Worm (Caenorhabditis elegans) whole organism, L3 larva: Measurements from ENCODE around the gene C08D8.7.

ENCODE experiments used
- ZK546.5 ChIP-seq: sonication (generic microtip); optimal IDR thresholded peaks from 2 replicates; lab custom pipeline; 2017; ENCODE audit warnings: missing biosample characterization, missing genetic modification characterization
- aly-2 ChIP-seq: fragments of 150-350 bp; optimal IDR thresholded peaks from 2 replicates; lab custom pipeline; 2014; ENCODE audit warnings: missing biosample characterization, missing genetic modification characterization
- ama-1 ChIP-seq: fragments of 150-350 bp; optimal IDR thresholded peaks from 2 replicates; lab custom pipeline; 2018
- ceh-9 ChIP-seq: sonication (generic microtip); optimal IDR thresholded peaks from 2 replicates; lab custom pipeline; 2018; ENCODE audit warnings: missing biosample characterization, missing genetic modification characterization
- elt-1 ChIP-seq: fragments of 150-350 bp; optimal IDR thresholded peaks from 2 replicates; lab custom pipeline; 2014; ENCODE audit warnings: missing biosample characterization, missing genetic modification characterization
- elt-2 ChIP-seq: sonication (generic microtip); optimal IDR thresholded peaks from 2 replicates; lab custom pipeline; 2016; ENCODE audit warnings: missing genetic modification reagents, mild to moderate bottlenecking, missing genetic modification characterization, missing compliant biosample characterization
- elt-3 ChIP-seq, 3 experiments: fragments of 150-350 bp in 1 of 3; sonication (generic microtip) in 2 of 3; optimal IDR thresholded peaks; 2 replicates in 2 of 3; 4 replicates in 1 of 3; lab custom pipeline; 2014 to 2017; ENCODE audit warnings: missing biosample characterization in 3 of 3, missing genetic modification characterization in 3 of 3
- eor-1 ChIP-seq, 2 experiments: fragments of 150-350 bp; optimal IDR thresholded peaks; 2 replicates each; lab custom pipeline; 2014 to 2018; ENCODE audit warnings: missing biosample characterization in 2 of 2, missing genetic modification characterization in 2 of 2
- fkh-10 ChIP-seq: sonication (generic microtip); optimal IDR thresholded peaks from 2 replicates; lab custom pipeline; 2017; ENCODE audit warnings: missing biosample characterization, missing genetic modification reagents, missing genetic modification characterization
- fos-1 ChIP-seq: fragments of 150-350 bp; optimal IDR thresholded peaks from 2 replicates; lab custom pipeline; 2014; ENCODE audit warnings: missing biosample characterization, missing genetic modification characterization
- hmg-11 ChIP-seq: sonication (generic microtip); optimal IDR thresholded peaks from 2 replicates; lab custom pipeline; 2016; ENCODE audit warnings: missing genetic modification characterization, missing compliant biosample characterization
- jun-1 ChIP-seq: fragments of 150-350 bp; optimal IDR thresholded peaks from 2 replicates; lab custom pipeline; 2014; ENCODE audit warnings: missing biosample characterization, missing genetic modification reagents, missing genetic modification characterization
- lin-15B ChIP-seq: fragments of 150-350 bp; optimal IDR thresholded peaks from 2 replicates; lab custom pipeline; 2014; ENCODE audit warnings: missing biosample characterization, missing genetic modification characterization
- lin-39 ChIP-seq: fragments of 150-350 bp; optimal IDR thresholded peaks from 2 replicates; lab custom pipeline; 2018; ENCODE audit warnings: missing biosample characterization, missing genetic modification reagents, missing genetic modification characterization
- mml-1 ChIP-seq: fragments of 150-350 bp; sonication (generic microtip); optimal IDR thresholded peaks from 3 replicates; lab custom pipeline; 2014; ENCODE audit warnings: missing biosample characterization, missing genetic modification characterization
- nhr-12 ChIP-seq: fragments of 150-350 bp; optimal IDR thresholded peaks from 2 replicates; lab custom pipeline; 2014; ENCODE audit warnings: missing biosample characterization, missing genetic modification characterization
- nhr-23 ChIP-seq: fragments of 150-350 bp; optimal IDR thresholded peaks from 2 replicates; lab custom pipeline; 2014; ENCODE audit warnings: missing biosample characterization, missing genetic modification reagents, missing genetic modification characterization
- nhr-237 ChIP-seq: fragments of 150-350 bp; optimal IDR thresholded peaks from 2 replicates; lab custom pipeline; 2014; ENCODE audit warnings: missing biosample characterization, missing genetic modification characterization
- nhr-28 ChIP-seq: fragments of 150-350 bp; optimal IDR thresholded peaks from 2 replicates; lab custom pipeline; 2014; ENCODE audit warnings: missing biosample characterization, missing genetic modification characterization
- nhr-43 ChIP-seq: sonication (generic microtip); optimal IDR thresholded peaks from 2 replicates; lab custom pipeline; 2016; ENCODE audit warnings: mild to moderate bottlenecking, missing genetic modification characterization, missing compliant biosample characterization; ENCODE audit not compliant: poor library complexity, severe bottlenecking
- nhr-67 ChIP-seq: fragments of 150-350 bp; optimal IDR thresholded peaks from 2 replicates; lab custom pipeline; 2014; ENCODE audit warnings: missing biosample characterization, missing genetic modification characterization
- nhr-76 ChIP-seq: fragments of 150-350 bp; sonication (generic microtip); optimal IDR thresholded peaks from 5 replicates; lab custom pipeline; 2014; ENCODE audit warnings: missing biosample characterization, missing genetic modification characterization
- nhr-77 ChIP-seq: fragments of 150-350 bp; optimal IDR thresholded peaks from 2 replicates; lab custom pipeline; 2014; ENCODE audit warnings: missing biosample characterization, missing genetic modification characterization
- pha-4 ChIP-seq: fragments of 150-350 bp; optimal IDR thresholded peaks from 2 replicates; lab custom pipeline; 2014; ENCODE audit warnings: missing biosample characterization, missing genetic modification reagents, missing genetic modification characterization
- pqm-1 ChIP-seq: fragments of 150-350 bp; optimal IDR thresholded peaks from 2 replicates; lab custom pipeline; 2017; ENCODE audit warnings: missing biosample characterization, missing genetic modification characterization, inconsistent platforms
- snpc-4 ChIP-seq: fragments of 150-350 bp; optimal IDR thresholded peaks from 2 replicates; lab custom pipeline; 2014; ENCODE audit warnings: missing biosample characterization, missing genetic modification characterization
- unc-39 ChIP-seq: sonication (generic microtip); optimal IDR thresholded peaks from 4 replicates; lab custom pipeline; 2017; ENCODE audit warnings: missing biosample characterization, missing genetic modification characterization
- ztf-11 ChIP-seq: fragments of 150-350 bp; optimal IDR thresholded peaks from 2 replicates; lab custom pipeline; 2014; ENCODE audit warnings: missing biosample characterization, missing genetic modification characterization
- ztf-4 ChIP-seq: fragments of 150-350 bp; optimal IDR thresholded peaks from 2 replicates; lab custom pipeline; 2014; ENCODE audit warnings: missing biosample characterization, missing genetic modification characterization

Gene C08D8.7

DNA sequence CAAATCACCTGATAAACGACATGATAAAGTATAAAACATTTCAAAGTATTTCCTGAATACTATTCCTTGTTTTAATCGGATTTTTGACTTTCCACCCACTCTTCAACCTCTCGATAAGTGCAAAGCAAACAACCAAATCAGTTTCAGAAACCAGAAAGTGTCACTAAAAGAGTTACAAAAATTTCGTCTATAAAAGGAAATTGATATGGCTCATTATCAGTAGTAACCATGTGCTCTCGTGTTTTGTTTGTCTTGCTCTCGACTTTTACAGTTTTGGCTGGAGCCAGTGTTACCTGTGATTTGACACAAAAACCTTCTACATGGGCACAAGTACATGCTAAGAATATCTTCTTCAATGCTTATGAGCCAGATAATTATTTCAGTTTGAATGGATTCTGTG is 42.7 kb downstream of the C08D8.7 start, which contains the start of gene F52E1.14:
Gene F52E1.14 (plus strand): TSS at position 207 of the 400 bp plus-strand sequence.
- no peak for TF ChIP-seq lin-39 (tag; lab: Kevin White, UChicago)
- no peak for TF ChIP-seq nhr-23 (tag; lab: Kevin White, UChicago)
- peak; percentile 30 for TF ChIP-seq pha-4
- peak; percentile 90 for TF ChIP-seq pqm-1 (tag; lab: Kevin White, UChicago)
- TF ChIP-seq lin-15B (tag; lab: Kevin White, UChicago), result no peak
- TF ChIP-seq nhr-76, result no peak
- peak; percentile 94 for TF ChIP-seq elt-2 (tag; lab: Kevin White, UChicago)
- no peak for TF ChIP-seq nhr-43

DNA sequence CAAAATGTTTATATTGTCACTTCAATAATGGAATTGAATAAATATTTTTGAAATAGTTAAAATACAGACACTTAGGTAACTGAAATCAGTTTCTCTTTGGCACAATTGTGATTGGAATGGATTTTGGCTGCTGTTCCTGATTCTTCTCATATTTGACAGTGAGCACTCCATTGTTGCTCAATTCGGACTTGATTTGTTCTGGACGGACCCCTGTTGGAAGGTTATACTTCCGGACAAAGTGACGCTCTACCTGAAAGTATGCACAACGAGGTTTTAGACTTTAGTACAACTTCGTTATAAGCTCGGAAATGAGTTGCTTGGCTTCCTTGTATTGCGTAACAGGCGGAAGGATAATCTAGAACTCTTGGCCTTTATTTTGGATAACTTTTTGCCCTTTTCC is 43.8 kb downstream of the C08D8.7 start:
- no peak for TF ChIP-seq eor-1 (tag; optimal IDR thresholded peaks at IDR 0.05; lab: Kevin White, UChicago)
- TF ChIP-seq ztf-4, result no peak
- TF ChIP-seq fos-1, result peak; percentile 47
- TF ChIP-seq unc-39 (tag; lab: Kevin White, UChicago), result no peak
- TF ChIP-seq, all 47 proteins: peak for 1

DNA sequence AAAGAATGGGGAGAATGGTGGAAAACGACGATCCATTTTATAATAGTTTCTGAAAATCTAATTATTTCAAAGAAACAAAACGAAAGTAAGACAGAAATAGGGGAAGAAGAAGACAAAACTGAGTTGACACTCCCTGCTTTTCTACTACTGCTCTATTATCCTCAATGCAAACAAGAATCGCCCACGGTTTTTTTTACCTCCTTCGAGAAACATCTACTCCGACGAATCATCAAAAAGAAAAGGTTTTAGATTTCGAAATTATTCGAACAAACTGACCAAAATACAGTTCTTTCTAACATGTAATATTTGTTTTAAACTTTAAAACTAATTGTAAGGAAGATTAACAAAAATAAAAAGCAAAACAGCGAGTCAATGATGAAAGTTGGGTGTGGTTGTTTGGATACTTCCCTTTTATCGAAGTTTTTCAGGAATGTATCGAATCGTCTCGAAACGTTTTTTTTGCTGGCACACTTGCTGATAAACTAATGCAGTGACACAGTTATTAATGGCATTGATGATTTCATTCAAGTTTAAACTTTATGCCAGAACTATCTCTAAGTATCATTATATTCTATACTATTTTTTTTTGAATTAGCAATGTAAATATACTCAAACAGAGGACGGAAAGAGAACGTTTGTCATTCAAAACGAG is 45.0 kb downstream of the C08D8.7 start, which contains the start of gene hsp-17:
Gene hsp-17 (minus strand): TSS at position 51 of the 652 bp plus-strand sequence.
- no peak for TF ChIP-seq nhr-76
- TF ChIP-seq jun-1, result no peak
- no peak for TF ChIP-seq ztf-4
- TF ChIP-seq elt-2 (tag; lab: Kevin White, UChicago), result peak; percentile 75
- peak; percentile 55 for TF ChIP-seq pqm-1 (tag; lab: Kevin White, UChicago)
- no peak for TF ChIP-seq hmg-11 (tag; lab: Kevin White, UChicago)

DNA sequence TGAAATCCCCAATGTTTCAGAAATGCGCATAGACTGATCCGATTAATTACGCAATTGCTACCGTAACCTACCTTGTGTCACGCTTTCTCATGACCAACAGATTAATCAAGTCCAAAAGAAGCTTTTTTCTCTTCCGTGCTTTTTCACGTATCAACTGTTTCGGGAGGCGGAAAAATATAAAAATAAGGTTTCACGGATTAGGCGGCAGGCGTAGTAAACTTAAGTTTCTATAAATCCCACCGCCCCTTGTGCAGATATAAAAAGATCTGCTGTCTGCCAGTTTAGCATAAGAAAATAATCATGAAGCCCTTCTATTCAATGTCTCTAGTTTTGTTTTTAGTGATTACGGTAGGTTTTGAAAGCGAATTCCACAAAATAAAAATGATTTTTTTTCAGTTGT is 46.0 kb downstream of the C08D8.7 start, which contains the start of gene gcy-7:
Gene gcy-7 (plus strand): TSS at position 301 of the 400 bp plus-strand sequence.
- no peak for TF ChIP-seq ZK546.5
- no peak for TF ChIP-seq ztf-11 (tag; lab: Kevin White, UChicago)

DNA sequence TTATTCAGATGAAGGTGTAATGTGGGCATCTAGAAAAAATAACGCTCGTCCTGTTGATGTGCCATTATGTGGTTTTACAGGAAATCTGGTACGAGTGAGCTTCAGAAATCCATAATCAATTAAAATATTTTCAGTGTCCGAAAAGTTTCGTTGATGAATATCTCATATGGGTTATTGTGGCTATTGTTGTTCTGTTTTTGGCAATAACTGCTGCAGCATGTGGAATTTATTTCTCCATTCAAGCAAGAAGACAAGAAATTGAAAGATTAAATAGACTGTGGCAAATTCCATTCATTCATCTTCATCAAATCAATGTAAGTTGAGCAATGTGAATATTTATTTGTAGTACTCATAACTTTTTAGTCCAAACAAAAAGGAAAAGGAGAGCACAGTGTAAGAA is 48.3 kb downstream of the C08D8.7 start:
- TF ChIP-seq nhr-77 (tag; lab: Kevin White, UChicago), result no peak
- no peak for TF ChIP-seq ZK546.5
- no peak for TF ChIP-seq nhr-28
- no peak for TF ChIP-seq nhr-23 (tag; lab: Kevin White, UChicago)
- no peak for TF ChIP-seq aly-2 (tag; lab: Kevin White, UChicago)
- no peak for TF ChIP-seq ama-1
- TF ChIP-seq nhr-237, result no peak
- no peak for TF ChIP-seq nhr-12 (tag; lab: Kevin White, UChicago)
- no peak for TF ChIP-seq nhr-43
- TF ChIP-seq ceh-9 (tag; lab: Kevin White, UChicago), result no peak
- no peak for TF ChIP-seq nhr-67 (tag; lab: Kevin White, UChicago)
- no peak for TF ChIP-seq fkh-10
- TF ChIP-seq snpc-4 (tag; lab: Kevin White, UChicago), result no peak
- TF ChIP-seq lin-39 (tag; lab: Kevin White, UChicago), result no peak
- no peak for TF ChIP-seq eor-1 (tag; optimal IDR thresholded peaks at IDR 0.05; lab: Kevin White, UChicago)
- no peak for TF ChIP-seq mml-1 (tag; lab: Kevin White, UChicago)
- no peak for TF ChIP-seq elt-1 (tag; lab: Kevin White, UChicago)

DNA sequence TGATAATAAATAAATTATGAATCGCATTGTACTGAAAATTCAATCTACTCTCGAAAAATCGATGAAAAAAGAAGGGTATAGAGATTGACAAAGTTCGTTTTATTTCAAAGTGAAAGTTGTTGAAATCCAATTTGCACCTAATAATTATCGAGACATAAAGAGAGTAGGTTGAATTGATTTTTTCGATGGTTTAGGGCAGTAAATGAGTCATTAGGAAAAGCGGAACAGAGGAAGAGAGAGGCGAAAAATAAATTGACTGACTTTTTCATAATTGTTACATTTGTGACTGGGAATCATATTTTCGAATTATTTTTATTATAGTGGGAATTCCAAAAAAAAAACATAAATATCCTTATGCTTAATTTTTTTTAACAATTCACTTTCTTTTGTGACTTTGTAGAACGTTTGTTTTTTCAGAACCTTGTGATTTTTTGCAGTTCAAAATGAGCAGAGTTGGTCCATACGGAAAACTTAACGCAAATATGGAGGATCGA is 53.4 kb downstream of the C08D8.7 start, which contains the start of the genes pho-6 and F52E1.3:
Gene pho-6 (minus strand): TSS at position 101 of the 494 bp plus-strand sequence.
Gene F52E1.3 (plus strand): TSS at position 444 of the 494 bp plus-strand sequence.
- TF ChIP-seq nhr-28 (no peak), elt-3 (tag; optimal IDR thresholded peaks at IDR 0.05; lab: Kevin White, UChicago) (no peak), lin-15B (tag; lab: Kevin White, UChicago) (no peak), mml-1 (tag; lab: Kevin White, UChicago) (no peak)
